Worm (Caenorhabditis elegans) whole organism, early embryonic: Measurements from ENCODE around the gene clec-128.

ENCODE experiments used
- B0310.2 ChIP-seq: sonication (generic microtip); optimal IDR thresholded peaks from 2 replicates; lab custom pipeline; 2016; ENCODE audit warnings: mild to moderate bottlenecking, missing genetic modification characterization, missing compliant biosample characterization
- F13C5.2 ChIP-seq: sonication (generic microtip); optimal IDR thresholded peaks from 2 replicates; lab custom pipeline; 2017; ENCODE audit warnings: mild to moderate bottlenecking, missing genetic modification characterization, inconsistent platforms, missing compliant biosample characterization
- aly-1 ChIP-seq: sonication (generic microtip); optimal IDR thresholded peaks from 2 replicates; lab custom pipeline; 2016; ENCODE audit warnings: missing genetic modification characterization, missing compliant biosample characterization
- ama-1 ChIP-seq: fragments of 150-350 bp; optimal IDR thresholded peaks from 2 replicates; lab custom pipeline; 2014
- ceh-13 ChIP-seq: fragments of 200-800 bp; sonication (Bioruptor generic); optimal IDR thresholded peaks from 2 replicates; lab custom pipeline; 2018; ENCODE audit warnings: mild to moderate bottlenecking, missing genetic modification characterization, missing compliant biosample characterization
- ceh-36 ChIP-seq: sonication (generic microtip); optimal IDR thresholded peaks from 2 replicates; lab custom pipeline; 2016; ENCODE audit warnings: missing genetic modification characterization, inconsistent platforms, missing compliant biosample characterization
- ets-7 ChIP-seq: sonication (generic microtip); optimal IDR thresholded peaks from 2 replicates; lab custom pipeline; 2016; ENCODE audit warnings: missing genotype, missing genetic modification characterization, missing compliant biosample characterization
- flt-1 ChIP-seq: fragments of 200-800 bp; sonication (Bioruptor generic); IDR thresholded peaks from 2 replicates; pipeline ENCODE4 v1.3.6; 2022; ENCODE audit warnings: missing genetic modification characterization, missing compliant biosample characterization
- hmbx-1 ChIP-seq: sonication (generic microtip); optimal IDR thresholded peaks from 2 replicates; lab custom pipeline; 2016; ENCODE audit warnings: mild to moderate bottlenecking, missing genetic modification characterization, missing compliant biosample characterization
- hmg-4 ChIP-seq: fragments of 200-800 bp; sonication (Bioruptor generic); optimal IDR thresholded peaks from 2 replicates; lab custom pipeline; 2018; ENCODE audit warnings: mild to moderate bottlenecking, missing genetic modification characterization, missing compliant biosample characterization
- hnd-1 ChIP-seq: sonication (generic microtip); optimal IDR thresholded peaks from 2 replicates; lab custom pipeline; 2016; ENCODE audit warnings: missing genetic modification characterization, missing compliant biosample characterization
- pes-1 ChIP-seq: fragments of 200-800 bp; sonication (Bioruptor generic); IDR thresholded peaks from 2 replicates; pipeline ENCODE4 v1.3.6; 2022; ENCODE audit warnings: missing genetic modification reagents, missing genetic modification characterization, missing compliant biosample characterization
- scrt-1 ChIP-seq: fragments of 200-800 bp; sonication (Bioruptor generic); IDR thresholded peaks from 2 replicates; pipeline ENCODE4 v1.3.6; 2022; ENCODE audit warnings: missing genetic modification characterization, missing compliant biosample characterization
- sea-1 ChIP-seq: fragments of 200-800 bp; sonication (Bioruptor generic); conservative IDR thresholded peaks from 2 replicates; pipeline ENCODE4 v1.3.6; 2022; ENCODE audit warnings: missing genetic modification characterization, missing compliant biosample characterization
- tbx-11 ChIP-seq: fragments of 200-800 bp; sonication (Bioruptor generic); IDR thresholded peaks from 2 replicates; pipeline ENCODE4 v1.3.6; 2022; ENCODE audit warnings: missing genetic modification characterization, missing compliant biosample characterization
- tbx-37 ChIP-seq: fragments of 200-800 bp; sonication (Bioruptor generic); conservative IDR thresholded peaks from 2 replicates; pipeline ENCODE4 v1.3.6; 2022; ENCODE audit warnings: missing genetic modification reagents, missing genetic modification characterization, missing compliant biosample characterization
- tra-4 ChIP-seq: sonication (generic microtip); optimal IDR thresholded peaks from 2 replicates; lab custom pipeline; 2017; ENCODE audit warnings: missing genetic modification characterization, missing compliant biosample characterization

clec-128 gene

DNA sequence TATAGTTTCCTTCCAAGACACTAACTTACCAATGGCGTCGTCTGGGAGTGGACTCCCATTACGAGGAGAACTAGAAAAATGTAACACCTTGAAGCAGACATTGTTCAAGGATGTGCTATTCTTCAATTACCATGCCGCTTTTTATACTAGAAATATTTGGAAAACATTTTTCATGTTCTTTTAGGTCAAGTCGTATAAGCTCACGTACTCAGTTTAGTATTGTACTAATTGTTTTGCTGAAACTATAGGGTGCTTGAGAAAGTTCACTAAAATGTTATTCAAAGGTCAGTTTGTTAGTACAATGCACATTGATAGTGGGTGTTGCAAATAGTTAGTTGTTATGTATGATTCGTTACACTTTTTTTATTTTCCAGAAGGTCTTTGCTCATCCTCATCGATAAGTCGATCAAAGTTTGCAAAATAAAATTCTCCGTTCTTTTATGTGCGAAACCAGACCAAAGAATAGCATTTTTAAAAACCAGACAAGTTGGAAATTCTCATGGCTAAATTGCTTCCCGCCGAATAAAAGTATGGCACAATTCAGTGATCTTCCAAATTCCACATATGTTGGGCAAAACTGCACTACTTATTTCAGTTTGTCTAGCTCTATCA lies at the start of gene clec-128, which contains the start of gene clec-129:
clec-128 (minus strand) TSS at position 101 of the 612 bp plus-strand sequence.
clec-129 (plus strand) TSS at position 562 of the 612 bp plus-strand sequence.
- no peak for TF ChIP-seq B0310.2 (tag; lab: Kevin White, UChicago)
- no peak for TF ChIP-seq hnd-1 (tag; lab: Kevin White, UChicago)
- no peak for TF ChIP-seq tra-4
- no peak for TF ChIP-seq hmg-4 (GFP tag; lab: Kevin White, UChicago)
- no peak for TF ChIP-seq sea-1 (GFP tag; lab: Robert Waterston, UW)
- TF ChIP-seq hmbx-1 (tag; lab: Kevin White, UChicago) = no peak
- TF ChIP-seq tbx-37 = no peak
- no peak for TF ChIP-seq ceh-13
- TF ChIP-seq flt-1 (GFP tag; lab: Robert Waterston, UW) = no peak
- no peak for TF ChIP-seq ama-1
- no peak for TF ChIP-seq tbx-11 (GFP tag; lab: Robert Waterston, UW)
- no peak for TF ChIP-seq F13C5.2 (tag; lab: Kevin White, UChicago)
- TF ChIP-seq aly-1 (tag; lab: Kevin White, UChicago) = no peak
- no peak for TF ChIP-seq pes-1 (GFP tag; lab: Robert Waterston, UW)
- no peak for TF ChIP-seq ceh-36 (tag; lab: Kevin White, UChicago)
- no peak for TF ChIP-seq scrt-1
- TF ChIP-seq ets-7 (tag; lab: Kevin White, UChicago) = no peak

- TF ChIP-seq scrt-1 = no peak
- TF ChIP-seq ets-7 (tag; lab: Kevin White, UChicago) = no peak
- TF ChIP-seq ceh-13 = no peak
- TF ChIP-seq F13C5.2 (tag; lab: Kevin White, UChicago) = no peak
- TF ChIP-seq tbx-37 = no peak
- TF ChIP-seq ceh-36 (tag; lab: Kevin White, UChicago) = no peak
- no peak for TF ChIP-seq ama-1
- TF ChIP-seq hmg-4 (GFP tag; lab: Kevin White, UChicago) = no peak
- TF ChIP-seq tbx-11 (GFP tag; lab: Robert Waterston, UW) = no peak
- TF ChIP-seq aly-1 (tag; lab: Kevin White, UChicago) = no peak
- TF ChIP-seq hmbx-1 (tag; lab: Kevin White, UChicago) = no peak
Measured at ce11 chrII:3617512-3617911, 46.7 kb upstream of the clec-128 start, which contains the start of gene F40E12.1. F40E12.1 (plus strand) TSS chrII:3617812.

ce11 chrII:3616615-3617014 lies 45.8 kb upstream of the clec-128 start:
- no peak for TF ChIP-seq hnd-1 (tag; lab: Kevin White, UChicago)
- TF ChIP-seq tbx-37 = no peak
- no peak for TF ChIP-seq hmbx-1 (tag; lab: Kevin White, UChicago)
- no peak for TF ChIP-seq ama-1
- TF ChIP-seq flt-1 (GFP tag; lab: Robert Waterston, UW) = no peak
- TF ChIP-seq scrt-1 = no peak
- TF ChIP-seq pes-1 (GFP tag; lab: Robert Waterston, UW) = no peak
- no peak for TF ChIP-seq ceh-13
- no peak for TF ChIP-seq aly-1 (tag; lab: Kevin White, UChicago)
- no peak for TF ChIP-seq F13C5.2 (tag; lab: Kevin White, UChicago)
- TF ChIP-seq ceh-36 (tag; lab: Kevin White, UChicago) = no peak
- no peak for TF ChIP-seq B0310.2 (tag; lab: Kevin White, UChicago)
- TF ChIP-seq sea-1 (GFP tag; lab: Robert Waterston, UW) = no peak
- no peak for TF ChIP-seq tbx-11 (GFP tag; lab: Robert Waterston, UW)
- no peak for TF ChIP-seq hmg-4 (GFP tag; lab: Kevin White, UChicago)
- TF ChIP-seq tra-4 = no peak

DNA sequence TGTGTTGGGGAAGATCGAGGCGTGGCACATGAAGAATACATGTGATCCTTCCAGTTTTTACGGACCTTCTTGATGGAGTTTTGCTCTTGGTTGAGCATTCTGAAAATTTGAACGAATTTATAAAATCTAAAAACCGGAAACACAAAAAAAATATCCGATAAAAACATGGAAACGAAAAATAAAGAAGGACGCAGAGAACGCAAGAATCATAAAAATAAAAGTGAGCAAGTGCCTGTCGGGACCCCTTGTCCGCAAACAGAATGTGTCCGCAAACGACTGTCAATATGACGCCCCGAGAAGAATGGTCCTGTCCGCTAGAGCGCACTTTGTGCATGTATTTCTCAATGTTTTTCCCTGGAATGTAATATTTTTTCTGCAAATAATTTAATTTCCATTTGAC lies 38.9 kb upstream of the clec-128 start, which contains the start of gene Y49F6A.5:
Y49F6A.5 (minus strand) TSS at position 101 of the 400 bp plus-strand sequence.
- TF ChIP-seq aly-1 (tag; lab: Kevin White, UChicago) = no peak
- TF ChIP-seq scrt-1 = no peak
- no peak for TF ChIP-seq hmbx-1 (tag; lab: Kevin White, UChicago)
- no peak for TF ChIP-seq B0310.2 (tag; lab: Kevin White, UChicago)
- TF ChIP-seq tbx-11 (GFP tag; lab: Robert Waterston, UW) = no peak
- TF ChIP-seq hnd-1 (tag; lab: Kevin White, UChicago) = no peak
- TF ChIP-seq tbx-37 = no peak
- TF ChIP-seq flt-1 (GFP tag; lab: Robert Waterston, UW) = no peak
- no peak for TF ChIP-seq ceh-36 (tag; lab: Kevin White, UChicago)
- TF ChIP-seq F13C5.2 (tag; lab: Kevin White, UChicago) = no peak
- no peak for TF ChIP-seq ets-7 (tag; lab: Kevin White, UChicago)
- TF ChIP-seq tra-4 = no peak
- no peak for TF ChIP-seq ceh-13
- no peak for TF ChIP-seq sea-1 (GFP tag; lab: Robert Waterston, UW)
- no peak for TF ChIP-seq pes-1 (GFP tag; lab: Robert Waterston, UW)
- TF ChIP-seq ama-1 = no peak
- no peak for TF ChIP-seq hmg-4 (GFP tag; lab: Kevin White, UChicago)

ce11 chrII:3604578-3604977 lies 33.8 kb upstream of the clec-128 start:
- no peak for TF ChIP-seq B0310.2 (tag; lab: Kevin White, UChicago)
- TF ChIP-seq hnd-1 (tag; lab: Kevin White, UChicago) = no peak
- TF ChIP-seq ceh-36 (tag; lab: Kevin White, UChicago) = no peak
- TF ChIP-seq aly-1 (tag; lab: Kevin White, UChicago) = no peak
- TF ChIP-seq ets-7 (tag; lab: Kevin White, UChicago) = no peak
- no peak for TF ChIP-seq F13C5.2 (tag; lab: Kevin White, UChicago)
- TF ChIP-seq tbx-11 (GFP tag; lab: Robert Waterston, UW) = no peak
- TF ChIP-seq pes-1 (GFP tag; lab: Robert Waterston, UW) = no peak
- no peak for TF ChIP-seq hmg-4 (GFP tag; lab: Kevin White, UChicago)
- no peak for TF ChIP-seq flt-1 (GFP tag; lab: Robert Waterston, UW)
- no peak for TF ChIP-seq tbx-37
- TF ChIP-seq scrt-1 = no peak
- no peak for TF ChIP-seq tra-4

ce11 chrII:3598721-3599120 lies 27.9 kb upstream of the clec-128 start, which contains the start of gene Y49F6A.11:
Y49F6A.11 (minus strand) TSS chrII:3598821.
- no peak for TF ChIP-seq tbx-11 (GFP tag; lab: Robert Waterston, UW)
- TF ChIP-seq hmg-4 (GFP tag; lab: Kevin White, UChicago) = no peak
- no peak for TF ChIP-seq scrt-1
- no peak for TF ChIP-seq tra-4
- TF ChIP-seq pes-1 (GFP tag; lab: Robert Waterston, UW) = no peak
- TF ChIP-seq F13C5.2 (tag; lab: Kevin White, UChicago) = no peak
- no peak for TF ChIP-seq ceh-13
- TF ChIP-seq ceh-36 (tag; lab: Kevin White, UChicago) = no peak
- no peak for TF ChIP-seq ets-7 (tag; lab: Kevin White, UChicago)
- no peak for TF ChIP-seq sea-1 (GFP tag; lab: Robert Waterston, UW)
